Fruit fly (Drosophila melanogaster) whole organism, prepupa: Measurements from ENCODE around the gene Dad1.
A peak's percentile ranks its signal among the peaks of the same experiment; 100 is the strongest.

Source experiments
- Blimp-1 ChIP-seq: fragments of 200-800 bp; sonication (Bioruptor generic); optimal IDR thresholded peaks from 3 replicates; lab custom pipeline; 2017; ENCODE audit warnings: missing biosample characterization, missing genetic modification characterization, mild to moderate bottlenecking, moderate library complexity, missing genetic modification reagents
- CG10631 ChIP-seq: fragments of 200-800 bp; sonication (Bioruptor generic); optimal IDR thresholded peaks from 2 replicates; lab custom pipeline; 2016; ENCODE audit warnings: missing biosample characterization, missing genetic modification characterization
- CG10669 ChIP-seq: fragments of 200-800 bp; sonication (Bioruptor generic); optimal IDR thresholded peaks from 3 replicates; lab custom pipeline; 2018; ENCODE audit warnings: missing biosample characterization, mild to moderate bottlenecking, missing genetic modification characterization, moderate library complexity
- CG11294 ChIP-seq: fragments of 200-800 bp; sonication (Bioruptor generic); IDR thresholded peaks from 2 replicates; pipeline ENCODE4 v1.3.6; 2022; ENCODE audit warnings: missing biosample characterization, missing genetic modification characterization
- CG11762 ChIP-seq: fragments of 200-800 bp; sonication (Bioruptor generic); optimal IDR thresholded peaks from 3 replicates; lab custom pipeline; 2016; ENCODE audit warnings: missing biosample characterization, missing genetic modification characterization; ENCODE audit not compliant: insufficient read depth
- CG11902 ChIP-seq: fragments of 200-800 bp; sonication (Bioruptor generic); optimal IDR thresholded peaks from 3 replicates; lab custom pipeline; 2016; ENCODE audit warnings: missing biosample characterization, missing genetic modification characterization
- CG15336 ChIP-seq: fragments of 200-800 bp; sonication (Bioruptor generic); IDR thresholded peaks from 2 replicates; pipeline ENCODE4 v1.3.6; 2022; ENCODE audit warnings: missing biosample characterization, missing genetic modification characterization
- CG16779 ChIP-seq: fragments of 200-800 bp; sonication (Bioruptor generic); optimal IDR thresholded peaks from 3 replicates; lab custom pipeline; 2017; ENCODE audit warnings: missing biosample characterization, mild to moderate bottlenecking, missing genetic modification characterization
- CG31627 ChIP-seq: fragments of 200-800 bp; sonication (Bioruptor generic); optimal IDR thresholded peaks from 3 replicates; lab custom pipeline; 2016; ENCODE audit warnings: missing biosample characterization, missing genetic modification characterization
- CG32006 ChIP-seq: fragments of 200-800 bp; sonication (Bioruptor generic); optimal IDR thresholded peaks from 3 replicates; lab custom pipeline; 2017; ENCODE audit warnings: missing biosample characterization, mild to moderate bottlenecking, missing genetic modification characterization
- CG34406 ChIP-seq: fragments of 200-800 bp; sonication (Bioruptor generic); optimal IDR thresholded peaks from 3 replicates; lab custom pipeline; 2016; ENCODE audit warnings: missing biosample characterization, missing genetic modification characterization
- CG3919 ChIP-seq: fragments of 200-800 bp; sonication (Bioruptor generic); optimal IDR thresholded peaks from 3 replicates; lab custom pipeline; 2016; ENCODE audit warnings: missing biosample characterization, missing genetic modification characterization
- CG6163 ChIP-seq: fragments of 200-800 bp; sonication (Bioruptor generic); IDR thresholded peaks from 3 replicates; pipeline ENCODE4 v1.3.6; 2022; ENCODE audit warnings: missing biosample characterization, missing genetic modification characterization
- CG6276 ChIP-seq: fragments of 200-800 bp; sonication (Bioruptor generic); optimal IDR thresholded peaks from 2 replicates; lab custom pipeline; 2017; ENCODE audit warnings: missing biosample characterization, mild to moderate bottlenecking, missing genetic modification characterization
- CG6792 ChIP-seq: fragments of 200-800 bp; sonication (Bioruptor generic); optimal IDR thresholded peaks from 3 replicates; lab custom pipeline; 2016; ENCODE audit warnings: missing biosample characterization, missing genetic modification characterization
- CG6808 ChIP-seq: fragments of 200-800 bp; sonication (Bioruptor generic); optimal IDR thresholded peaks from 3 replicates; lab custom pipeline; 2017; ENCODE audit warnings: missing biosample characterization, missing genetic modification characterization, mild to moderate bottlenecking, moderate library complexity, missing genetic modification reagents
- CG7368 ChIP-seq: fragments of 200-800 bp; sonication (Bioruptor generic); optimal IDR thresholded peaks from 3 replicates; lab custom pipeline; 2016; ENCODE audit warnings: missing biosample characterization, missing genetic modification characterization
- CG8632 ChIP-seq: fragments of 200-800 bp; sonication (Bioruptor generic); optimal IDR thresholded peaks from 3 replicates; lab custom pipeline; 2016; ENCODE audit warnings: missing biosample characterization, missing genetic modification characterization
- Eip75B ChIP-seq: fragments of 200-800 bp; sonication (Bioruptor generic); optimal IDR thresholded peaks from 3 replicates; lab custom pipeline; 2016; ENCODE audit warnings: missing biosample characterization, missing genetic modification characterization
- Eip78C ChIP-seq: fragments of 200-800 bp; sonication (Bioruptor generic); peaks from one replicate; lab custom pipeline; 2016; ENCODE audit warnings: missing biosample characterization, missing genetic modification characterization
- Eip93F ChIP-seq: fragments of 200-800 bp; sonication (Bioruptor generic); optimal IDR thresholded peaks from 2 replicates; lab custom pipeline; 2016; ENCODE audit warnings: missing biosample characterization, mild to moderate bottlenecking, missing genetic modification characterization
- Ets21C ChIP-seq: fragments of 200-800 bp; sonication (Bioruptor generic); optimal IDR thresholded peaks from 3 replicates; lab custom pipeline; 2016; ENCODE audit warnings: missing biosample characterization, missing genetic modification characterization
- Hr38 ChIP-seq: sonication (Bioruptor generic); optimal IDR thresholded peaks from 2 replicates; lab custom pipeline; 2016; ENCODE audit warnings: missing biosample characterization, missing genetic modification characterization
- Hr39 ChIP-seq: fragments of 200-800 bp; sonication (Bioruptor generic); optimal IDR thresholded peaks from 2 replicates; lab custom pipeline; 2016; ENCODE audit warnings: missing biosample characterization, missing genetic modification characterization
- Hr4 ChIP-seq: fragments of 200-800 bp; sonication (Bioruptor generic); optimal IDR thresholded peaks from 3 replicates; lab custom pipeline; 2016; ENCODE audit warnings: missing biosample characterization, missing genetic modification characterization
- Lpt ChIP-seq: fragments of 200-800 bp; sonication (Bioruptor generic); optimal IDR thresholded peaks from 3 replicates; lab custom pipeline; 2016; ENCODE audit warnings: missing biosample characterization, missing genetic modification characterization
- Met ChIP-seq: fragments of 200-800 bp; sonication (Bioruptor generic); optimal IDR thresholded peaks from 3 replicates; lab custom pipeline; 2016; ENCODE audit warnings: missing biosample characterization, missing genetic modification characterization
- OdsH ChIP-seq: fragments of 200-800 bp; sonication (Bioruptor generic); optimal IDR thresholded peaks from 3 replicates; lab custom pipeline; 2016; ENCODE audit warnings: missing biosample characterization, missing genetic modification characterization
- Sox102F ChIP-seq: fragments of 200-800 bp; sonication (Bioruptor generic); optimal IDR thresholded peaks from 2 replicates; lab custom pipeline; 2016; ENCODE audit warnings: missing biosample characterization, mild to moderate bottlenecking, missing genetic modification characterization
- achi ChIP-seq: fragments of 200-800 bp; sonication (Bioruptor generic); optimal IDR thresholded peaks from 3 replicates; lab custom pipeline; 2016; ENCODE audit warnings: missing biosample characterization, missing genetic modification characterization
- acj6 ChIP-seq: fragments of 200-800 bp; sonication (Bioruptor generic); optimal IDR thresholded peaks from 3 replicates; lab custom pipeline; 2016; ENCODE audit warnings: missing biosample characterization, missing genetic modification characterization
- dac ChIP-seq: fragments of 200-800 bp; sonication (Bioruptor generic); optimal IDR thresholded peaks from 2 replicates; lab custom pipeline; 2017; ENCODE audit warnings: missing biosample characterization, mild to moderate bottlenecking, missing genetic modification characterization
- dsx ChIP-seq: fragments of 200-800 bp; optimal IDR thresholded peaks from 3 replicates; lab custom pipeline; 2019; ENCODE audit warnings: missing biosample characterization, mild to moderate bottlenecking, missing genetic modification characterization, moderate library complexity; ENCODE audit not compliant: poor library complexity, severe bottlenecking
- esn ChIP-seq: fragments of 200-800 bp; sonication (Bioruptor generic); optimal IDR thresholded peaks from 2 replicates; lab custom pipeline; 2016; ENCODE audit warnings: missing biosample characterization, mild to moderate bottlenecking, missing genetic modification characterization, moderate library complexity
- fd59A ChIP-seq: fragments of 200-800 bp; sonication (Bioruptor generic); optimal IDR thresholded peaks from 2 replicates; lab custom pipeline; 2017; ENCODE audit warnings: missing biosample characterization, mild to moderate bottlenecking, missing genetic modification characterization, missing genetic modification reagents
- fd85E ChIP-seq: fragments of 200-800 bp; sonication (Bioruptor generic); optimal IDR thresholded peaks from 3 replicates; lab custom pipeline; 2016; ENCODE audit warnings: missing biosample characterization, missing genetic modification characterization
- fkh ChIP-seq: fragments of 200-800 bp; sonication (Bioruptor generic); optimal IDR thresholded peaks from 3 replicates; lab custom pipeline; 2017; ENCODE audit warnings: missing biosample characterization, mild to moderate bottlenecking, missing genetic modification characterization, moderate library complexity
- net ChIP-seq: fragments of 200-800 bp; sonication (Bioruptor generic); optimal IDR thresholded peaks from 3 replicates; lab custom pipeline; 2016; ENCODE audit warnings: missing biosample characterization, missing genetic modification characterization
- pdm3 ChIP-seq: fragments of 200-800 bp; sonication (Bioruptor generic); optimal IDR thresholded peaks from 3 replicates; lab custom pipeline; 2016; ENCODE audit warnings: missing biosample characterization, missing genetic modification characterization
- salr ChIP-seq, 2 experiments: fragments of 200-800 bp; sonication (Bioruptor generic); optimal IDR thresholded peaks; 3 replicates each; lab custom pipeline; 2016 to 2018; ENCODE audit warnings: missing biosample characterization in 2 of 2, missing genetic modification characterization in 2 of 2, mild to moderate bottlenecking in 1 of 2
- spab ChIP-seq: fragments of 200-800 bp; sonication (Bioruptor generic); optimal IDR thresholded peaks from 2 replicates; lab custom pipeline; 2017; ENCODE audit warnings: missing biosample characterization, mild to moderate bottlenecking, missing genetic modification characterization, missing genetic modification reagents
- ss ChIP-seq, 2 experiments: fragments of 200-800 bp; sonication (Bioruptor generic); optimal IDR thresholded peaks; 2 replicates in 1 of 2; 3 replicates in 1 of 2; lab custom pipeline; 2017 to 2018; ENCODE audit warnings: mild to moderate bottlenecking in 2 of 2, missing biosample characterization in 2 of 2, missing genetic modification characterization in 2 of 2, moderate library complexity in 1 of 2
- svp ChIP-seq: fragments of 200-800 bp; sonication (Bioruptor generic); peaks from one replicate; lab custom pipeline; 2016; ENCODE audit warnings: missing biosample characterization, missing genetic modification characterization
- topi ChIP-seq: fragments of 200-800 bp; sonication (Bioruptor generic); optimal IDR thresholded peaks from 3 replicates; lab custom pipeline; 2016; ENCODE audit warnings: missing biosample characterization, missing genetic modification characterization

Dad1 gene

DNA sequence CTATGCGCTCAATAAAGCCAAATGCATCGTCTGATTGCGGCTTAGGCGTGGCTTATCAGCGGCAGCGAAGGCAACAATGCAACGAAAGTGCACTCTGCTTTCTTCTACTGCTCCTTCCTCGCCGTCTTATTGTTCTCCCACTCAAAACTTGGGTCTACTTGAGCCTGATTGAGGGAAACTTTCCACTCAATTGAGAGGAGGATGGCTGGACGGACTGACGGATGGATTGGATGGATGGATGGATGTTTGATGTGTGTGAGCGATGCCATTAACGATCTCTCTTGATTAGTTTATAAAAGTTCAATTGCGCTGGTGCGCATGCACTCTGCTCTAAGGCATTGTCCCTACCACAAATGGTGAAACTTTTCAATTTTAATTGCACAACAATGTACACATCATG lies 39.1 kb upstream of the Dad1 start:
- TF ChIP-seq dsx (GFP tag; lab: Kevin White, UChicago) (peak; percentile 46), fd59A (GFP tag; lab: Kevin White, UChicago) (no peak), CG6276 (GFP tag; lab: Kevin White, UChicago) (no peak), Eip78C (GFP tag; lab: Kevin White, UChicago) (peak; percentile 49), Lpt (GFP tag; lab: Kevin White, UChicago) (no peak)

DNA sequence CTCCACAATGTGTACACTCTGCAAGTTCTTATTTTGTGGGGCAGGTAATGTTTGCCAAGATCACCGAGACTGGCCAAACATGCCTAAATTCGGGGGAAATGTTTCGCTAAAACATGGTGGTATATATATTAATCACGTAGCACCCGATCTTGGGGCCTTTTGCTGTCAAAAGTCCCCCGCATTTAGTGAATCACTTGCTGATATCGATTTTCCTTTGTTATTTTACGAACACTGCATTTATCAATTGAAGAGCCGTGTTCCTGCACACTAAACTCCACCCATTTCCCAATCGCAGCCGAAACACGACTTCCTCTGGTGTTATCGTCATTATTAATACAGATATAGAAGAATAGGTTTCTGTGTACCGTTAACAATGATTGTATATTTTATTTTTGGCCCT lies 37.8 kb upstream of the Dad1 start:
- TF ChIP-seq dac (GFP tag; lab: Kevin White, UChicago) (no peak), Eip78C (GFP tag; lab: Kevin White, UChicago) (no peak), Sox102F (GFP tag; lab: Kevin White, UChicago) (no peak), salr (GFP tag; optimal IDR thresholded peaks at IDR 0.05; lab: Kevin White, UChicago) (no peak), CG6276 (GFP tag; lab: Kevin White, UChicago) (no peak), OdsH (GFP tag; lab: Kevin White, UChicago) (no peak), Lpt (GFP tag; lab: Kevin White, UChicago) (no peak), Met (no peak), Ets21C (GFP tag; lab: Kevin White, UChicago) (no peak), CG10631 (GFP tag; lab: Kevin White, UChicago) (no peak), CG11902 (no peak), CG31627 (no peak), CG7368 (GFP tag; lab: Kevin White, UChicago) (no peak), topi (GFP tag; lab: Kevin White, UChicago) (no peak), fd59A (GFP tag; lab: Kevin White, UChicago) (no peak), CG6792 (no peak), CG32006 (no peak)
- TF ChIP-seq, all 60 proteins: peak for 0

DNA sequence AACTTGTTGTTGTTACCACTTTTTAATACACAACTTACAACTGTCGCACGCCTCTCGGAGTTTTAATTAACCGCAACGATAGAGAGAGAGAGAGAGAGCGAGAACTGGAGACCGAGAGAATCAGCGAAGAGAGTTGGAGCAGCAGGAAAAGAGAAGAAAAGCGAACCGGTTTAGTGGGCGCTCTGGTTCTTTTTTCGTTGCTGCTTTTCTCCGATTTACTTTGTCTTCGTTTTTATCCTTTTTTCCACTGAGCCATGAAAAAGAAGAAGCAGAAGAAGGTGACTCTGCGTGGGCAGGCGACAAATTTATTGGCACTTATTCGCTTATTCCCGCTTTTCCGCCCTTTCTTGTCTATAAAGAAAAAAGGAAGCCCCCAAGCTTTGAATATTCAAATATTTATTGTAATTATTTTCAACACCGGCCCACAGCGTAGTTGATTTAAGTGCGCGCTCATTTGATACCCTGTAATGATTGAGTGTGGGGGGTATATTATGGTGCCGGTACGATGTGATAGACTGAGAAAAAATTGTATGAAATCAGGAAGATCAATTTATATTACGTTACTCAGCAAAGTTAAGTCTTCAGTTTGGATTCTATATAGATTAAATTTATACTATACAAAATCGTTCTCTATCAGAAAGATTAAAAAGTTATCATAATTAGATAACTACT lies 36.5 kb upstream of the Dad1 start:
- peak; percentile 7 for TF ChIP-seq achi (GFP tag; lab: Kevin White, UChicago)
- TF ChIP-seq OdsH (GFP tag; lab: Kevin White, UChicago): peak; percentile 44
- TF ChIP-seq CG15336 (GFP tag; lab: Robert Waterston, UW): peak; percentile 32; the same call in 1 of the 2 replicates
- TF ChIP-seq acj6 (GFP tag; lab: Kevin White, UChicago): peak; percentile 14
- no peak for TF ChIP-seq esn (GFP tag; lab: Kevin White, UChicago)
- TF ChIP-seq CG3919 (GFP tag; lab: Kevin White, UChicago): peak; percentile 9
- no peak for TF ChIP-seq CG11294 (GFP tag; lab: Robert Waterston, UW)
- TF ChIP-seq Hr38 (GFP tag; lab: Kevin White, UChicago): no peak
- no peak for TF ChIP-seq Eip93F (GFP tag; lab: Kevin White, UChicago)
- no peak for TF ChIP-seq net
- no peak for TF ChIP-seq salr (GFP tag; optimal IDR thresholded peaks at IDR 0.05; lab: Kevin White, UChicago)
- TF ChIP-seq Eip75B (GFP tag; lab: Kevin White, UChicago): peak; percentile 15
- TF ChIP-seq CG6163 (GFP tag; lab: Robert Waterston, UW): peak; percentile 72; the same call in 2 of the 3 replicates
- no peak for TF ChIP-seq Sox102F (GFP tag; lab: Kevin White, UChicago)
- TF ChIP-seq CG8632 (GFP tag; lab: Kevin White, UChicago): peak; percentile 29
- TF ChIP-seq Eip78C (GFP tag; lab: Kevin White, UChicago): peak; percentile 67
- no peak for TF ChIP-seq CG6792
- peak; percentile 2 for TF ChIP-seq CG31627
- TF ChIP-seq CG11902: no peak
- TF ChIP-seq CG6276 (GFP tag; lab: Kevin White, UChicago): no peak
- no peak for TF ChIP-seq CG11762 (GFP tag; lab: Kevin White, UChicago)
- TF ChIP-seq fd85E: no peak
- TF ChIP-seq CG16779: no peak
- TF ChIP-seq fd59A (GFP tag; lab: Kevin White, UChicago): peak; percentile 9
- no peak for TF ChIP-seq fkh (GFP tag; lab: Kevin White, UChicago)
- peak; percentile 75 to 82 for TF ChIP-seq ss (GFP tag; optimal IDR thresholded peaks at IDR 0.05; lab: Kevin White, UChicago)
- TF ChIP-seq CG34406 (GFP tag; lab: Kevin White, UChicago): no peak
- no peak for TF ChIP-seq Hr39 (GFP tag; lab: Kevin White, UChicago)
- TF ChIP-seq CG6808 (GFP tag; lab: Kevin White, UChicago): peak; percentile 75
- TF ChIP-seq pdm3 (GFP tag; lab: Kevin White, UChicago): peak; percentile 17
- peak; percentile 54 for TF ChIP-seq CG10631 (GFP tag; lab: Kevin White, UChicago)
- peak; percentile 35 for TF ChIP-seq Hr4 (GFP tag; lab: Kevin White, UChicago)
- TF ChIP-seq spab (GFP tag; lab: Kevin White, UChicago): peak; percentile 40
- TF ChIP-seq Blimp-1 (GFP tag; lab: Kevin White, UChicago): no peak
- no peak for TF ChIP-seq CG7368 (GFP tag; lab: Kevin White, UChicago)
- TF ChIP-seq Lpt (GFP tag; lab: Kevin White, UChicago): peak; percentile 6
- TF ChIP-seq CG10669 (GFP tag; lab: Kevin White, UChicago): peak; percentile 22
- no peak for TF ChIP-seq Ets21C (GFP tag; lab: Kevin White, UChicago)
- TF ChIP-seq svp: peak; percentile 72
